Worm (Caenorhabditis elegans): ENCODE measurements around the gene Y38F1A.7.

DNA sequence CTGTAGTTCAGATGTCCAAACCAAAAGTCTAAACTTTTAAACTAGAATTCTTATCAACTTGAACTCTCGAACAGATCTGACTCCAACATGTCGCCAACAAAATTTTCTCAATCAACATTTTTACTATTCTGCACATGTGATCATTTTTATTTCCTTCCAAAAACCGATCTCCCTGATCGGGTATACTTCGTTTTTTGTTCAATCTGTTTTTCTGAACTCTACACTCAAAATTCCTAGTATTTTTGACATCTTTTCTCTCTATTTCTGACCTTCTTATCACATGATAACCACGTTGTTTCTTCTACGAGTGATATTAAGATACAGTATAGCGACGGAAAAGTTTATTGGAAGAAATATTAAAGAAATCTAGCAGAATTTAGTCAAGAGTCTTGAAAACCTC is 8.7 kb upstream of the Y38F1A.7 start:
- TF ChIP-seq jun-1 (tag; optimal IDR thresholded peaks at IDR 0.05) = no peak
- TF ChIP-seq pqm-1 (tag; optimal IDR thresholded peaks at IDR 0.05) = peak; percentile 62
- TF ChIP-seq ztf-4 (tag; optimal IDR thresholded peaks at IDR 0.05) = no peak
